Worm (Caenorhabditis elegans): ENCODE measurements around the gene ntp-1.

DNA sequence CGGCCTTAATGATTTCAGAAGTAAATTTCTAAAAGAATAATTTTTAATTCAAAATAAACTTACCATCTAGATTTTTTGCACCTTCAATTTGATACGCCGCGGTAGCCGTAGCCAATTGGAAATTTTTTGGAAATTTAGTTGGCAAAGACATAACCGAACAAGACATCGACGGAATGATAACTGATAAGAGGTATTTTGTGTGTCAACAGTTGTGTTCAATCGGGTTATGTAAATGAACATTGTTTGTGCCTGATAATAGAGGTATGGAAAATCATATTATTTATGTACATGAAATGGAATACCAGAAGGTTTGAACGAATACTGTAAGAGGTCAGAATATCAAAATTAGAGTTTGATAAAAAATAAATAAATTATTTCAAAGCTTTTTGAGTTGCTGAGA lies 46.8 kb downstream of the ntp-1 start, which contains the start of gene klo-1:
- TF ChIP-seq nhr-11 (tag; optimal IDR thresholded peaks at IDR 0.05) (no peak), elt-3 (tag; optimal IDR thresholded peaks at IDR 0.05) (no peak), snpc-4 (tag; optimal IDR thresholded peaks at IDR 0.05) (no peak), lin-39 (tag; optimal IDR thresholded peaks at IDR 0.05) (no peak), nhr-28 (tag; optimal IDR thresholded peaks at IDR 0.05) (no peak), skn-1 (tag; optimal IDR thresholded peaks at IDR 0.05) (no peak), egl-27 (tag; optimal IDR thresholded peaks at IDR 0.05) (no peak), fkh-2 (tag; optimal IDR thresholded peaks at IDR 0.05) (no peak), lin-15B (tag; optimal IDR thresholded peaks at IDR 0.05) (no peak), nhr-76 (tag; optimal IDR thresholded peaks at IDR 0.05) (no peak), mml-1 (tag; optimal IDR thresholded peaks at IDR 0.05) (no peak), pqm-1 (tag; optimal IDR thresholded peaks at IDR 0.05) (peak; percentile 52), ceh-28 (tag; optimal IDR thresholded peaks at IDR 0.05) (no peak), ama-1 (optimal IDR thresholded peaks at IDR 0.05) (no peak)
